Fruit fly (Drosophila melanogaster): ENCODE measurements around the gene Npc2c.
A peak's percentile ranks its signal among the peaks of the same experiment; 100 is the strongest.

Gene Npc2c

dm6 chr3R:10042664-10043372 is 17.2 kb upstream of the Npc2c start, which contains the start of the genes Mical and CG3909 (continued):
- TF ChIP-seq CG4707 (GFP tag; optimal IDR thresholded peaks at IDR 0.05) (peak; percentile 59), repo (GFP tag; optimal IDR thresholded peaks at IDR 0.05) (no peak), CG13296 (GFP tag; optimal IDR thresholded peaks at IDR 0.05) (peak; percentile 88), CG11456 (GFP tag; IDR thresholded peaks at IDR 0.05) (peak; percentile 91), exex (tag; optimal IDR thresholded peaks at IDR 0.05) (peak; percentile 76), MESR4 (GFP tag; optimal IDR thresholded peaks at IDR 0.05) (peak; percentile 64), Hr3 (GFP tag; optimal IDR thresholded peaks at IDR 0.05) (peak; percentile 84), CG4404 (GFP tag; IDR thresholded peaks at IDR 0.05) (peak; percentile 52; the same call in 1 of the 2 replicates), peb (GFP tag; IDR thresholded peaks at IDR 0.05) (peak; percentile 50; the same call in 1 of the 2 replicates), usp (GFP tag; optimal IDR thresholded peaks at IDR 0.05) (no peak), Sox100B (GFP tag; optimal IDR thresholded peaks at IDR 0.05) (peak; percentile 83), grn (GFP tag; optimal IDR thresholded peaks at IDR 0.05) (no peak), az2 (GFP tag; optimal IDR thresholded peaks at IDR 0.05) (peak; percentile 86), Atf3 (GFP tag; optimal IDR thresholded peaks at IDR 0.05) (no peak), Xbp1 (GFP tag; optimal IDR thresholded peaks at IDR 0.05) (peak; percentile 84), CG31224 (GFP tag; IDR thresholded peaks at IDR 0.05) (peak; percentile 77), scrt (GFP tag; optimal IDR thresholded peaks at IDR 0.05) (peak; percentile 35), CoRest (tag; optimal IDR thresholded peaks at IDR 0.05) (peak; percentile 93), GATAe (GFP tag; conservative IDR thresholded peaks at IDR 0.05) (no peak), row (GFP tag; IDR thresholded peaks at IDR 0.05) (peak; percentile 87), D19A (tag; optimal IDR thresholded peaks at IDR 0.05) (peak; percentile 82), Dref (GFP tag; IDR thresholded peaks at IDR 0.05) (peak; percentile 70), CG6791 (GFP tag; IDR thresholded peaks at IDR 0.05; ENCODE audit: partially characterized antibody) (0 out of 3 replicates have a peak, but pooled peaks have one; percentile 30), Gsc (GFP tag; IDR thresholded peaks at IDR 0.05) (no peak), HLH3B (GFP tag; IDR thresholded peaks at IDR 0.05) (peak; percentile 92), Sry-δ (GFP tag; optimal IDR thresholded peaks at IDR 0.05) (peak; percentile 29), Hr78 (GFP tag; optimal IDR thresholded peaks at IDR 0.05) (peak in 1 of 2 experiments; percentile 59), CG11085 (GFP tag; IDR thresholded peaks at IDR 0.05) (peak; percentile 89), CG3995 (GFP tag; optimal IDR thresholded peaks at IDR 0.05) (no peak), otp (GFP tag; IDR thresholded peaks at IDR 0.05) (peak; percentile 87), CG8359 (GFP tag; optimal IDR thresholded peaks at IDR 0.05; ENCODE audit: borderline replicate concordance) (peak; percentile 45), CG12155 (GFP tag; optimal IDR thresholded peaks at IDR 0.05) (peak; percentile 81), Vsx1 (GFP tag; optimal IDR thresholded peaks at IDR 0.05) (peak; percentile 96), Mrtf (GFP tag; IDR thresholded peaks at IDR 0.05) (peak; percentile 78; the same call in 2 of the 3 replicates), lov (optimal IDR thresholded peaks at IDR 0.05) (no peak), lov (GFP tag; IDR thresholded peaks at IDR 0.05) (peak; percentile 72; the same call in 1 of the 3 replicates), Stat92E (GFP tag; optimal IDR thresholded peaks at IDR 0.05) (peak in 1 of 3 experiments; percentile 40), CG9797 (GFP tag; optimal IDR thresholded peaks at IDR 0.05) (peak; percentile 91), gce (GFP tag; IDR thresholded peaks at IDR 0.05) (peak; percentile 80), Dbx (GFP tag; IDR thresholded peaks at IDR 0.05) (peak; percentile 93), Dek (tag; optimal IDR thresholded peaks at IDR 0.05) (peak; percentile 89), PHDP (tag; optimal IDR thresholded peaks at IDR 0.05) (peak; percentile 85), CG10366 (GFP tag; IDR thresholded peaks at IDR 0.05) (peak; percentile 83), maf-S (GFP tag; optimal IDR thresholded peaks at IDR 0.05) (peak; percentile 47), CG18619 (GFP tag; optimal IDR thresholded peaks at IDR 0.05) (peak; percentile 78), NC2α (GFP tag; optimal IDR thresholded peaks at IDR 0.05) (no peak), Side (GFP tag; optimal IDR thresholded peaks at IDR 0.05) (peak; percentile 15), wor (GFP tag; IDR thresholded peaks at IDR 0.05) (peak; percentile 60; the same call in 1 of the 2 replicates), vfl (GFP tag; optimal IDR thresholded peaks at IDR 0.05) (peak; percentile 28), BtbVII (GFP tag; optimal IDR thresholded peaks at IDR 0.05) (peak; percentile 60)

Measured in whole organism, embryonic.